Fruit fly (Drosophila melanogaster) whole organism, prepupa: ENCODE results near the gene Acp32CD.

Experiments used
- Blimp-1 ChIP-seq: fragments of 200-800 bp; sonication (Bioruptor generic); optimal IDR thresholded peaks from 3 replicates; lab custom pipeline; 2017; ENCODE audit warnings: missing biosample characterization, missing genetic modification characterization, mild to moderate bottlenecking, moderate library complexity, missing genetic modification reagents
- CG10631 ChIP-seq: fragments of 200-800 bp; sonication (Bioruptor generic); optimal IDR thresholded peaks from 2 replicates; lab custom pipeline; 2016; ENCODE audit warnings: missing biosample characterization, missing genetic modification characterization
- CG11294 ChIP-seq: fragments of 200-800 bp; sonication (Bioruptor generic); IDR thresholded peaks from 2 replicates; pipeline ENCODE4 v1.3.6; 2022; ENCODE audit warnings: missing biosample characterization, missing genetic modification characterization
- CG11762 ChIP-seq: fragments of 200-800 bp; sonication (Bioruptor generic); optimal IDR thresholded peaks from 3 replicates; lab custom pipeline; 2016; ENCODE audit warnings: missing biosample characterization, missing genetic modification characterization; ENCODE audit not compliant: insufficient read depth
- CG11902 ChIP-seq: fragments of 200-800 bp; sonication (Bioruptor generic); optimal IDR thresholded peaks from 3 replicates; lab custom pipeline; 2016; ENCODE audit warnings: missing biosample characterization, missing genetic modification characterization
- CG1621 ChIP-seq: fragments of 200-800 bp; sonication (Bioruptor generic); optimal IDR thresholded peaks from 3 replicates; lab custom pipeline; 2018; ENCODE audit warnings: missing biosample characterization, mild to moderate bottlenecking, missing genetic modification characterization
- CG16779 ChIP-seq: fragments of 200-800 bp; sonication (Bioruptor generic); optimal IDR thresholded peaks from 3 replicates; lab custom pipeline; 2017; ENCODE audit warnings: missing biosample characterization, mild to moderate bottlenecking, missing genetic modification characterization
- CG31627 ChIP-seq: fragments of 200-800 bp; sonication (Bioruptor generic); optimal IDR thresholded peaks from 3 replicates; lab custom pipeline; 2016; ENCODE audit warnings: missing biosample characterization, missing genetic modification characterization
- CG32006 ChIP-seq: fragments of 200-800 bp; sonication (Bioruptor generic); optimal IDR thresholded peaks from 3 replicates; lab custom pipeline; 2017; ENCODE audit warnings: missing biosample characterization, mild to moderate bottlenecking, missing genetic modification characterization
- CG34406 ChIP-seq: fragments of 200-800 bp; sonication (Bioruptor generic); optimal IDR thresholded peaks from 3 replicates; lab custom pipeline; 2016; ENCODE audit warnings: missing biosample characterization, missing genetic modification characterization
- CG6163 ChIP-seq: fragments of 200-800 bp; sonication (Bioruptor generic); IDR thresholded peaks from 3 replicates; pipeline ENCODE4 v1.3.6; 2022; ENCODE audit warnings: missing biosample characterization, missing genetic modification characterization
- CG6276 ChIP-seq: fragments of 200-800 bp; sonication (Bioruptor generic); optimal IDR thresholded peaks from 2 replicates; lab custom pipeline; 2017; ENCODE audit warnings: missing biosample characterization, mild to moderate bottlenecking, missing genetic modification characterization
- CG6792 ChIP-seq: fragments of 200-800 bp; sonication (Bioruptor generic); optimal IDR thresholded peaks from 3 replicates; lab custom pipeline; 2016; ENCODE audit warnings: missing biosample characterization, missing genetic modification characterization
- CG6808 ChIP-seq: fragments of 200-800 bp; sonication (Bioruptor generic); optimal IDR thresholded peaks from 3 replicates; lab custom pipeline; 2017; ENCODE audit warnings: missing biosample characterization, missing genetic modification characterization, mild to moderate bottlenecking, moderate library complexity, missing genetic modification reagents
- CG6854 ChIP-seq: fragments of 200-800 bp; sonication (Bioruptor generic); optimal IDR thresholded peaks from 2 replicates; lab custom pipeline; 2017; ENCODE audit warnings: missing biosample characterization, mild to moderate bottlenecking, missing genetic modification characterization
- CG7368 ChIP-seq: fragments of 200-800 bp; sonication (Bioruptor generic); optimal IDR thresholded peaks from 3 replicates; lab custom pipeline; 2016; ENCODE audit warnings: missing biosample characterization, missing genetic modification characterization
- CG8119 ChIP-seq: fragments of 200-800 bp; sonication (Bioruptor generic); IDR thresholded peaks from 3 replicates; pipeline ENCODE4 v1.3.6; 2022; ENCODE audit warnings: missing biosample characterization, missing genetic modification characterization
- CG8319 ChIP-seq: fragments of 200-800 bp; sonication (Bioruptor generic); optimal IDR thresholded peaks from 3 replicates; lab custom pipeline; 2016; ENCODE audit warnings: missing biosample characterization, missing genetic modification characterization
- CG8632 ChIP-seq: fragments of 200-800 bp; sonication (Bioruptor generic); optimal IDR thresholded peaks from 3 replicates; lab custom pipeline; 2016; ENCODE audit warnings: missing biosample characterization, missing genetic modification characterization
- CG9139 ChIP-seq: fragments of 200-800 bp; sonication (Bioruptor generic); optimal IDR thresholded peaks from 3 replicates; lab custom pipeline; 2017; ENCODE audit warnings: missing biosample characterization, mild to moderate bottlenecking, missing genetic modification characterization
- Eip78C ChIP-seq: fragments of 200-800 bp; sonication (Bioruptor generic); peaks from one replicate; lab custom pipeline; 2016; ENCODE audit warnings: missing biosample characterization, missing genetic modification characterization
- Ets21C ChIP-seq: fragments of 200-800 bp; sonication (Bioruptor generic); optimal IDR thresholded peaks from 3 replicates; lab custom pipeline; 2016; ENCODE audit warnings: missing biosample characterization, missing genetic modification characterization
- Hr38 ChIP-seq: sonication (Bioruptor generic); optimal IDR thresholded peaks from 2 replicates; lab custom pipeline; 2016; ENCODE audit warnings: missing biosample characterization, missing genetic modification characterization
- Hr39 ChIP-seq: fragments of 200-800 bp; sonication (Bioruptor generic); optimal IDR thresholded peaks from 2 replicates; lab custom pipeline; 2016; ENCODE audit warnings: missing biosample characterization, missing genetic modification characterization
- Hr4 ChIP-seq: fragments of 200-800 bp; sonication (Bioruptor generic); optimal IDR thresholded peaks from 3 replicates; lab custom pipeline; 2016; ENCODE audit warnings: missing biosample characterization, missing genetic modification characterization
- Lpt ChIP-seq: fragments of 200-800 bp; sonication (Bioruptor generic); optimal IDR thresholded peaks from 3 replicates; lab custom pipeline; 2016; ENCODE audit warnings: missing biosample characterization, missing genetic modification characterization
- Met ChIP-seq: fragments of 200-800 bp; sonication (Bioruptor generic); optimal IDR thresholded peaks from 3 replicates; lab custom pipeline; 2016; ENCODE audit warnings: missing biosample characterization, missing genetic modification characterization
- OdsH ChIP-seq: fragments of 200-800 bp; sonication (Bioruptor generic); optimal IDR thresholded peaks from 3 replicates; lab custom pipeline; 2016; ENCODE audit warnings: missing biosample characterization, missing genetic modification characterization
- Smox ChIP-seq: fragments of 200-800 bp; sonication (Bioruptor generic); optimal IDR thresholded peaks from 3 replicates; lab custom pipeline; 2016; ENCODE audit warnings: missing biosample characterization, missing genetic modification characterization
- Sox102F ChIP-seq: fragments of 200-800 bp; sonication (Bioruptor generic); optimal IDR thresholded peaks from 2 replicates; lab custom pipeline; 2016; ENCODE audit warnings: missing biosample characterization, mild to moderate bottlenecking, missing genetic modification characterization
- Sox15 ChIP-seq: fragments of 200-800 bp; sonication (Bioruptor generic); optimal IDR thresholded peaks from 3 replicates; lab custom pipeline; 2016; ENCODE audit warnings: missing biosample characterization, missing genetic modification characterization
- achi ChIP-seq: fragments of 200-800 bp; sonication (Bioruptor generic); optimal IDR thresholded peaks from 3 replicates; lab custom pipeline; 2016; ENCODE audit warnings: missing biosample characterization, missing genetic modification characterization
- cyc ChIP-seq: fragments of 200-800 bp; sonication (Bioruptor generic); optimal IDR thresholded peaks from 3 replicates; lab custom pipeline; 2016; ENCODE audit warnings: missing biosample characterization, missing genetic modification characterization
- dsx ChIP-seq: fragments of 200-800 bp; optimal IDR thresholded peaks from 3 replicates; lab custom pipeline; 2019; ENCODE audit warnings: missing biosample characterization, mild to moderate bottlenecking, missing genetic modification characterization, moderate library complexity; ENCODE audit not compliant: poor library complexity, severe bottlenecking
- eg ChIP-seq: fragments of 200-800 bp; sonication (Bioruptor generic); IDR thresholded peaks from 3 replicates; pipeline ENCODE4 v1.3.6; 2022; ENCODE audit warnings: missing biosample characterization, missing genetic modification characterization
- esn ChIP-seq: fragments of 200-800 bp; sonication (Bioruptor generic); optimal IDR thresholded peaks from 2 replicates; lab custom pipeline; 2016; ENCODE audit warnings: missing biosample characterization, mild to moderate bottlenecking, missing genetic modification characterization, moderate library complexity
- fd59A ChIP-seq: fragments of 200-800 bp; sonication (Bioruptor generic); optimal IDR thresholded peaks from 2 replicates; lab custom pipeline; 2017; ENCODE audit warnings: missing biosample characterization, mild to moderate bottlenecking, missing genetic modification characterization, missing genetic modification reagents
- fd85E ChIP-seq: fragments of 200-800 bp; sonication (Bioruptor generic); optimal IDR thresholded peaks from 3 replicates; lab custom pipeline; 2016; ENCODE audit warnings: missing biosample characterization, missing genetic modification characterization
- fkh ChIP-seq: fragments of 200-800 bp; sonication (Bioruptor generic); optimal IDR thresholded peaks from 3 replicates; lab custom pipeline; 2017; ENCODE audit warnings: missing biosample characterization, mild to moderate bottlenecking, missing genetic modification characterization, moderate library complexity
- lz ChIP-seq: fragments of 200-800 bp; sonication (Bioruptor generic); optimal IDR thresholded peaks from 3 replicates; lab custom pipeline; 2016; ENCODE audit warnings: missing biosample characterization, missing genetic modification characterization
- net ChIP-seq: fragments of 200-800 bp; sonication (Bioruptor generic); optimal IDR thresholded peaks from 3 replicates; lab custom pipeline; 2016; ENCODE audit warnings: missing biosample characterization, missing genetic modification characterization
- pdm3 ChIP-seq: fragments of 200-800 bp; sonication (Bioruptor generic); optimal IDR thresholded peaks from 3 replicates; lab custom pipeline; 2016; ENCODE audit warnings: missing biosample characterization, missing genetic modification characterization
- salr ChIP-seq, 2 experiments: fragments of 200-800 bp; sonication (Bioruptor generic); optimal IDR thresholded peaks; 3 replicates each; lab custom pipeline; 2016 to 2018; ENCODE audit warnings: missing biosample characterization in 2 of 2, missing genetic modification characterization in 2 of 2, mild to moderate bottlenecking in 1 of 2
- spab ChIP-seq: fragments of 200-800 bp; sonication (Bioruptor generic); optimal IDR thresholded peaks from 2 replicates; lab custom pipeline; 2017; ENCODE audit warnings: missing biosample characterization, mild to moderate bottlenecking, missing genetic modification characterization, missing genetic modification reagents
- ss ChIP-seq, 2 experiments: fragments of 200-800 bp; sonication (Bioruptor generic); optimal IDR thresholded peaks; 2 replicates in 1 of 2; 3 replicates in 1 of 2; lab custom pipeline; 2017 to 2018; ENCODE audit warnings: mild to moderate bottlenecking in 2 of 2, missing biosample characterization in 2 of 2, missing genetic modification characterization in 2 of 2, moderate library complexity in 1 of 2
- svp ChIP-seq: fragments of 200-800 bp; sonication (Bioruptor generic); peaks from one replicate; lab custom pipeline; 2016; ENCODE audit warnings: missing biosample characterization, missing genetic modification characterization
- topi ChIP-seq: fragments of 200-800 bp; sonication (Bioruptor generic); optimal IDR thresholded peaks from 3 replicates; lab custom pipeline; 2016; ENCODE audit warnings: missing biosample characterization, missing genetic modification characterization
- vri ChIP-seq: fragments of 200-800 bp; sonication (Bioruptor generic); optimal IDR thresholded peaks from 3 replicates; lab custom pipeline; 2016; ENCODE audit warnings: missing biosample characterization, mild to moderate bottlenecking, missing genetic modification characterization

Gene Acp32CD

dm6 chr2L:11022804-11023203, 7.4 kb downstream of the Acp32CD start (continued):
- TF ChIP-seq CG8319 (GFP tag; lab: Kevin White, UChicago) (no peak), Sox102F (peak; percentile 52), CG34406 (no peak), CG8119 (GFP tag; lab: Robert Waterston, UW) (0 out of 3 replicates have a peak, but pooled peaks have one; percentile 25), Hr39 (GFP tag; lab: Kevin White, UChicago) (peak; percentile 9), Ets21C (peak; percentile 15), CG6276 (GFP tag; lab: Kevin White, UChicago) (no peak), fkh (no peak), OdsH (GFP tag; lab: Kevin White, UChicago) (peak; percentile 40), CG10631 (GFP tag; lab: Kevin White, UChicago) (no peak)

dm6 chr2L:11023875-11024274, 8.5 kb downstream of the Acp32CD start:
- TF ChIP-seq CG9139 (GFP tag; lab: Kevin White, UChicago) (no peak), cyc (no peak), Sox15 (no peak), svp (GFP tag; lab: Kevin White, UChicago) (peak; percentile 73), achi (GFP tag; lab: Kevin White, UChicago) (no peak), CG6792 (GFP tag; lab: Kevin White, UChicago) (no peak), esn (no peak), CG11902 (GFP tag; lab: Kevin White, UChicago) (no peak), Blimp-1 (GFP tag; lab: Kevin White, UChicago) (no peak), Hr38 (GFP tag; lab: Kevin White, UChicago) (no peak), CG8319 (GFP tag; lab: Kevin White, UChicago) (no peak), CG8632 (no peak), Ets21C (no peak), Smox (GFP tag; lab: Kevin White, UChicago) (no peak), net (no peak), Eip78C (GFP tag; lab: Kevin White, UChicago) (peak; percentile 62), CG32006 (GFP tag; lab: Kevin White, UChicago) (peak; percentile 2), CG1621 (tag; lab: Kevin White, UChicago) (no peak), CG6808 (GFP tag; lab: Kevin White, UChicago) (no peak), fd85E (GFP tag; lab: Kevin White, UChicago) (no peak), pdm3 (GFP tag; lab: Kevin White, UChicago) (no peak), CG34406 (no peak), topi (no peak), dsx (no peak), CG11762 (GFP tag; lab: Kevin White, UChicago) (no peak), CG16779 (tag; lab: Kevin White, UChicago) (no peak)

dm6 chr2L:11027213-11027612, 11.8 kb downstream of the Acp32CD start:
- no peak for TF ChIP-seq CG10631 (GFP tag; lab: Kevin White, UChicago)
- peak; percentile 92 for TF ChIP-seq dsx
- no peak for TF ChIP-seq eg (GFP tag; lab: Robert Waterston, UW)
- no peak for TF ChIP-seq Blimp-1 (GFP tag; lab: Kevin White, UChicago)
- TF ChIP-seq lz (GFP tag; lab: Kevin White, UChicago), result no peak
- no peak for TF ChIP-seq Sox102F
- no peak for TF ChIP-seq CG6792 (GFP tag; lab: Kevin White, UChicago)
- TF ChIP-seq CG11294 (GFP tag; lab: Robert Waterston, UW), result no peak
- TF ChIP-seq Lpt, result peak; percentile 21
- no peak for TF ChIP-seq CG6276 (GFP tag; lab: Kevin White, UChicago)
- no peak for TF ChIP-seq CG31627 (GFP tag; lab: Kevin White, UChicago)
- TF ChIP-seq CG9139 (GFP tag; lab: Kevin White, UChicago), result peak; percentile 5
- no peak for TF ChIP-seq pdm3 (GFP tag; lab: Kevin White, UChicago)
- no peak for TF ChIP-seq fd59A (GFP tag; lab: Kevin White, UChicago)
- TF ChIP-seq CG34406, result no peak
- peak; percentile 16 to 20 for TF ChIP-seq ss (GFP tag; optimal IDR thresholded peaks at IDR 0.05; lab: Kevin White, UChicago)
- no peak for TF ChIP-seq Hr4 (GFP tag; lab: Kevin White, UChicago)
- peak; percentile 11 for TF ChIP-seq CG6808 (GFP tag; lab: Kevin White, UChicago)
- no peak for TF ChIP-seq CG6854 (GFP tag; lab: Kevin White, UChicago)
- TF ChIP-seq CG6163 (GFP tag; lab: Robert Waterston, UW), result no peak
- no peak for TF ChIP-seq spab (GFP tag; lab: Kevin White, UChicago)
- no peak for TF ChIP-seq salr (GFP tag; optimal IDR thresholded peaks at IDR 0.05; lab: Kevin White, UChicago)
- TF ChIP-seq CG11902 (GFP tag; lab: Kevin White, UChicago), result no peak
- TF ChIP-seq vri (GFP tag; lab: Kevin White, UChicago), result no peak
- no peak for TF ChIP-seq Met (GFP tag; lab: Kevin White, UChicago)
- no peak for TF ChIP-seq CG7368 (GFP tag; lab: Kevin White, UChicago)
- no peak for TF ChIP-seq Eip78C (GFP tag; lab: Kevin White, UChicago)
